Worm (Caenorhabditis elegans) whole organism, L1 larva: ENCODE results near the gene lgc-54.

ENCODE experiments used
- C16A3.4 ChIP-seq: fragments of 150-350 bp; optimal IDR thresholded peaks from 2 replicates; lab custom pipeline; 2014; ENCODE audit warnings: missing biosample characterization, missing genetic modification characterization
- ama-1 ChIP-seq: fragments of 150-350 bp; optimal IDR thresholded peaks from 2 replicates; lab custom pipeline; 2014
- ceh-88 ChIP-seq: fragments of 200-800 bp; sonication (Bioruptor generic); IDR thresholded peaks from 2 replicates; pipeline ENCODE4 v1.3.6; 2022; ENCODE audit warnings: missing genetic modification characterization, missing compliant biosample characterization
- efl-1 ChIP-seq, 4 experiments: fragments of 150-350 bp; optimal IDR thresholded peaks in 3 of 4; peaks in 1 of 4; 1 replicate in 1 of 4; 2 replicates in 3 of 4; lab custom pipeline; 2014; ENCODE audit warnings: missing biosample characterization in 2 of 4, missing genetic modification characterization in 2 of 4, missing genetic modification reagents in 2 of 4
- elt-2 ChIP-seq: sonication (generic microtip); optimal IDR thresholded peaks from 2 replicates; lab custom pipeline; 2016; ENCODE audit warnings: missing genetic modification characterization, mild to moderate bottlenecking, inconsistent platforms, missing compliant biosample characterization, missing genetic modification reagents
- elt-3 ChIP-seq, 6 experiments: fragments of 150-350 bp in 1 of 6; sonication (generic microtip); optimal IDR thresholded peaks; 2 replicates each; lab custom pipeline; 2017 to 2018; ENCODE audit warnings: missing biosample characterization in 6 of 6, missing genetic modification characterization in 6 of 6, inconsistent platforms in 1 of 6
- ets-5 ChIP-seq: fragments of 200-800 bp; sonication (Bioruptor generic); IDR thresholded peaks from 2 replicates; pipeline ENCODE4 v1.3.6; 2022; ENCODE audit warnings: missing genetic modification characterization, missing compliant biosample characterization
- fkh-10 ChIP-seq: sonication (generic microtip); optimal IDR thresholded peaks from 2 replicates; lab custom pipeline; 2017; ENCODE audit warnings: missing biosample characterization, missing genetic modification reagents, missing genetic modification characterization
- fkh-4 ChIP-seq: sonication (generic microtip); optimal IDR thresholded peaks from 2 replicates; lab custom pipeline; 2016; ENCODE audit warnings: missing compliant biosample characterization, missing genetic modification characterization, borderline replicate concordance
- fkh-8 ChIP-seq: sonication (generic microtip); optimal IDR thresholded peaks from 2 replicates; lab custom pipeline; 2016; ENCODE audit warnings: mild to moderate bottlenecking, missing genetic modification characterization, missing compliant biosample characterization
- fos-1 ChIP-seq: fragments of 150-350 bp; optimal IDR thresholded peaks from 2 replicates; lab custom pipeline; 2014; ENCODE audit warnings: missing biosample characterization, missing genetic modification characterization
- grh-1 ChIP-seq: fragments of 200-800 bp; sonication (Bioruptor generic); IDR thresholded peaks from 2 replicates; pipeline ENCODE4 v1.3.6; 2022; ENCODE audit warnings: missing genetic modification reagents, missing genetic modification characterization, missing compliant biosample characterization
- hlh-4 ChIP-seq: sonication (generic microtip); optimal IDR thresholded peaks from 2 replicates; lab custom pipeline; 2016; ENCODE audit warnings: mild to moderate bottlenecking, missing genetic modification characterization, missing compliant biosample characterization
- jun-1 ChIP-seq: fragments of 150-350 bp; optimal IDR thresholded peaks from 2 replicates; lab custom pipeline; 2014; ENCODE audit warnings: missing biosample characterization, missing genetic modification reagents, missing genetic modification characterization
- lin-35 ChIP-seq, 2 experiments: fragments of 150-350 bp; optimal IDR thresholded peaks; 2 replicates each; lab custom pipeline; 2014; ENCODE audit warnings: missing biosample characterization in 2 of 2, missing genetic modification characterization in 2 of 2, missing genetic modification reagents in 2 of 2
- lin-39 ChIP-seq: fragments of 150-350 bp; optimal IDR thresholded peaks from 2 replicates; lab custom pipeline; 2014; ENCODE audit warnings: missing biosample characterization, missing genetic modification reagents, missing genetic modification characterization
- mdl-1 ChIP-seq, 2 experiments: fragments of 150-350 bp; optimal IDR thresholded peaks; 2 replicates each; lab custom pipeline; 2014 to 2017; ENCODE audit warnings: missing biosample characterization in 2 of 2, missing genetic modification characterization in 2 of 2, inconsistent platforms in 1 of 2
- nhr-11 ChIP-seq: fragments of 150-350 bp; optimal IDR thresholded peaks from 2 replicates; lab custom pipeline; 2014; ENCODE audit warnings: missing biosample characterization, missing genetic modification characterization
- nhr-20 ChIP-seq: sonication (generic microtip); optimal IDR thresholded peaks from 2 replicates; lab custom pipeline; 2016; ENCODE audit warnings: mild to moderate bottlenecking, missing genetic modification characterization, missing compliant biosample characterization
- nhr-237 ChIP-seq: fragments of 150-350 bp; optimal IDR thresholded peaks from 2 replicates; lab custom pipeline; 2014; ENCODE audit warnings: missing biosample characterization, missing genetic modification characterization
- nhr-77 ChIP-seq: fragments of 150-350 bp; optimal IDR thresholded peaks from 2 replicates; lab custom pipeline; 2014; ENCODE audit warnings: missing biosample characterization, missing genetic modification characterization
- nhr-90 ChIP-seq: sonication (generic microtip); optimal IDR thresholded peaks from 2 replicates; lab custom pipeline; 2016; ENCODE audit warnings: mild to moderate bottlenecking, missing genetic modification characterization, missing compliant biosample characterization; ENCODE audit not compliant: poor library complexity
- pag-3 ChIP-seq: sonication (generic microtip); optimal IDR thresholded peaks from 2 replicates; lab custom pipeline; 2017; ENCODE audit warnings: missing genetic modification characterization, mild to moderate bottlenecking, missing compliant biosample characterization, antibody characterized with exemption, borderline replicate concordance; ENCODE audit not compliant: insufficient read depth
- pax-3 ChIP-seq: fragments of 200-800 bp; sonication (Bioruptor generic); optimal IDR thresholded peaks from 2 replicates; lab custom pipeline; 2018; ENCODE audit warnings: mild to moderate bottlenecking, missing genetic modification characterization, moderate library complexity, missing compliant biosample characterization
- rnt-1 ChIP-seq: sonication (generic microtip); optimal IDR thresholded peaks from 2 replicates; lab custom pipeline; 2016; ENCODE audit warnings: mild to moderate bottlenecking, missing genetic modification characterization, moderate library complexity, missing compliant biosample characterization
- snpc-4 ChIP-seq: fragments of 150-350 bp; optimal IDR thresholded peaks from 2 replicates; lab custom pipeline; 2014; ENCODE audit warnings: missing biosample characterization, missing genetic modification characterization
- snu-23 ChIP-seq: sonication (generic microtip); optimal IDR thresholded peaks from 2 replicates; lab custom pipeline; 2016; ENCODE audit warnings: missing genetic modification characterization, missing compliant biosample characterization
- sup-37 ChIP-seq: fragments of 200-800 bp; sonication (Bioruptor generic); optimal IDR thresholded peaks from 2 replicates; lab custom pipeline; 2018; ENCODE audit warnings: mild to moderate bottlenecking, missing genetic modification characterization, missing compliant biosample characterization
- swsn-7 ChIP-seq: sonication (generic microtip); optimal IDR thresholded peaks from 2 replicates; lab custom pipeline; 2016; ENCODE audit warnings: missing genetic modification characterization, missing compliant biosample characterization
- tlp-1 ChIP-seq: fragments of 150-350 bp; optimal IDR thresholded peaks from 2 replicates; lab custom pipeline; 2014; ENCODE audit warnings: missing biosample characterization, missing genetic modification characterization
- unc-98 ChIP-seq: fragments of 200-800 bp; sonication (Bioruptor generic); IDR thresholded peaks from 2 replicates; pipeline ENCODE4 v1.3.6; 2022; ENCODE audit warnings: missing genetic modification characterization, missing compliant biosample characterization
- xbp-1 ChIP-seq: sonication (generic microtip); optimal IDR thresholded peaks from 2 replicates; lab custom pipeline; 2016; ENCODE audit warnings: missing genetic modification characterization, missing compliant biosample characterization

The lgc-54 gene

ce11 chrV:6829404-6829803, 17.0 kb downstream of the lgc-54 start, which contains the start of gene col-141:
Gene col-141, plus strand, starts transcription at chrV:6829704.
- TF ChIP-seq efl-1 (optimal IDR thresholded peaks at IDR 0.05; lab: Kevin White, UChicago) (no peak), efl-1 (GFP tag; optimal IDR thresholded peaks at IDR 0.05 in 1 of 2; lab: Kevin White, UChicago) (peak in 1 of 2 experiments; percentile 9), lin-39 (no peak)

- TF ChIP-seq ceh-88 (GFP tag; lab: Robert Waterston, UW) (no peak), C16A3.4 (tag; lab: Kevin White, UChicago) (no peak)
Measured at ce11 chrV:6828786-6829185, 17.6 kb downstream of the lgc-54 start, which contains the start of gene dmsr-15. Gene dmsr-15, minus strand, starts transcription at chrV:6828886.

ce11 chrV:6823432-6823831, 23.0 kb downstream of the lgc-54 start:
- TF ChIP-seq elt-2 (tag; lab: Kevin White, UChicago) (peak; percentile 89), lin-35 (GFP tag; optimal IDR thresholded peaks at IDR 0.05; lab: Kevin White, UChicago) (peak in 1 of 2 experiments; percentile 10), nhr-77 (tag; lab: Kevin White, UChicago) (no peak), sup-37 (GFP tag; lab: Kevin White, UChicago) (no peak), fkh-10 (GFP tag; lab: Kevin White, UChicago) (no peak), snpc-4 (tag; lab: Kevin White, UChicago) (no peak), nhr-20 (peak; percentile 6), jun-1 (no peak), tlp-1 (no peak)

- TF ChIP-seq rnt-1 (no peak), fkh-4 (tag; lab: Kevin White, UChicago) (no peak), hlh-4 (tag; lab: Kevin White, UChicago) (no peak)
Measured at ce11 chrV:6821509-6821908, 24.9 kb downstream of the lgc-54 start, which contains the start of gene T15B7.8. Gene T15B7.8, plus strand, starts transcription at chrV:6821809.

ce11 chrV:6819812-6820211, 26.6 kb downstream of the lgc-54 start, which contains the start of gene dmsr-13:
Gene dmsr-13, minus strand, starts transcription at chrV:6819912.
- TF ChIP-seq nhr-77 (tag; lab: Kevin White, UChicago) (no peak), nhr-90 (tag; lab: Kevin White, UChicago) (no peak), pax-3 (tag; lab: Kevin White, UChicago) (no peak), nhr-237 (tag; lab: Kevin White, UChicago) (no peak), ets-5 (GFP tag; lab: Robert Waterston, UW) (no peak), ama-1 (no peak), unc-98 (GFP tag; lab: Robert Waterston, UW) (no peak), snu-23 (no peak), pag-3 (tag; lab: Kevin White, UChicago) (no peak)

- TF ChIP-seq swsn-7 (tag; lab: Kevin White, UChicago) = no peak
- TF ChIP-seq elt-3 (tag; optimal IDR thresholded peaks at IDR 0.05; lab: Kevin White, UChicago) = no peak
- no peak for TF ChIP-seq rnt-1
- no peak for TF ChIP-seq mdl-1 (tag; optimal IDR thresholded peaks at IDR 0.05; lab: Kevin White, UChicago)
- no peak for TF ChIP-seq nhr-11
- peak; percentile 7 for TF ChIP-seq hlh-4 (tag; lab: Kevin White, UChicago)
- peak; percentile 48 for TF ChIP-seq fkh-8 (tag; lab: Kevin White, UChicago)
- no peak for TF ChIP-seq grh-1 (GFP tag; lab: Robert Waterston, UW)
- no peak for TF ChIP-seq ets-5 (GFP tag; lab: Robert Waterston, UW)
- TF ChIP-seq fos-1 (tag; lab: Kevin White, UChicago) = no peak
- no peak for TF ChIP-seq C16A3.4 (tag; lab: Kevin White, UChicago)
- TF ChIP-seq xbp-1 (tag; lab: Kevin White, UChicago) = no peak
Measured at ce11 chrV:6817184-6817583, 29.2 kb downstream of the lgc-54 start, which contains the start of gene dmsr-14. Gene dmsr-14, minus strand, starts transcription at chrV:6817284.
